Fruit fly (Drosophila melanogaster) whole organism, embryonic: ENCODE results near the gene NijB.

ENCODE experiments used
- Asciz ChIP-seq: fragments of 200-800 bp; sonication (Bioruptor generic); optimal IDR thresholded peaks from 2 replicates; lab custom pipeline; 2017; ENCODE audit warnings: missing biosample characterization, mild to moderate bottlenecking, missing genetic modification characterization, missing genetic modification reagents
- BEAF-32 ChIP-seq: fragments of 200-800 bp; sonication (Bioruptor generic); optimal IDR thresholded peaks from 3 replicates; lab custom pipeline; 2017; ENCODE audit warnings: missing biosample characterization, missing genetic modification characterization, mild to moderate bottlenecking, moderate library complexity, missing genetic modification reagents
- Bgb ChIP-seq: fragments of 200-800 bp; sonication (Bioruptor generic); IDR thresholded peaks from 2 replicates; pipeline ENCODE4 v1.3.6; 2022; ENCODE audit warnings: missing biosample characterization, missing genetic modification characterization; ENCODE audit not compliant: partially characterized antibody
- BtbVII ChIP-seq: fragments of 200-800 bp; sonication (Bioruptor generic); optimal IDR thresholded peaks from 3 replicates; lab custom pipeline; 2017; ENCODE audit warnings: missing biosample characterization, mild to moderate bottlenecking, missing genetic modification characterization
- CG13296 ChIP-seq: fragments of 200-800 bp; sonication (Bioruptor generic); optimal IDR thresholded peaks from 3 replicates; lab custom pipeline; 2018; ENCODE audit warnings: missing biosample characterization, mild to moderate bottlenecking, missing genetic modification characterization
- CG13894 ChIP-seq: fragments of 200-800 bp; sonication (Bioruptor generic); optimal IDR thresholded peaks from 3 replicates; lab custom pipeline; 2018; ENCODE audit warnings: missing biosample characterization, mild to moderate bottlenecking, missing genetic modification characterization, moderate library complexity
- CG14441 ChIP-seq: fragments of 200-800 bp; sonication (Bioruptor generic); IDR thresholded peaks from 2 replicates; pipeline ENCODE4 v1.3.6; 2022; ENCODE audit warnings: missing biosample characterization, missing genetic modification characterization
- CG15269 ChIP-seq: fragments of 200-800 bp; sonication (Bioruptor generic); optimal IDR thresholded peaks from 2 replicates; lab custom pipeline; 2018; ENCODE audit warnings: missing biosample characterization, mild to moderate bottlenecking, missing genetic modification characterization, moderate library complexity
- CG16813 ChIP-seq: fragments of 200-800 bp; sonication (Bioruptor generic); IDR thresholded peaks from 3 replicates; pipeline ENCODE4 v1.3.6; 2022; ENCODE audit warnings: missing biosample characterization, missing genetic modification characterization; ENCODE audit not compliant: partially characterized antibody
- CG18262 ChIP-seq: fragments of 200-800 bp; optimal IDR thresholded peaks from 3 replicates; lab custom pipeline; 2019; ENCODE audit warnings: missing biosample characterization, mild to moderate bottlenecking, missing genetic modification characterization, moderate library complexity
- CG18764 ChIP-seq: fragments of 200-800 bp; sonication (Bioruptor generic); optimal IDR thresholded peaks from 3 replicates; lab custom pipeline; 2016; ENCODE audit warnings: missing biosample characterization, missing genetic modification characterization
- CG2678 ChIP-seq: fragments of 200-800 bp; sonication (Bioruptor generic); optimal IDR thresholded peaks from 3 replicates; lab custom pipeline; 2019; ENCODE audit warnings: missing biosample characterization, mild to moderate bottlenecking, missing genetic modification characterization, moderate library complexity
- CG31441 ChIP-seq: fragments of 200-800 bp; sonication (Bioruptor generic); IDR thresholded peaks from 2 replicates; pipeline ENCODE4 v1.3.6; 2022; ENCODE audit warnings: missing biosample characterization, missing genetic modification characterization
- CG3163 ChIP-seq: fragments of 200-800 bp; sonication (Bioruptor generic); optimal IDR thresholded peaks from 3 replicates; lab custom pipeline; 2016; ENCODE audit warnings: missing biosample characterization, missing genetic modification characterization
- CG34376 ChIP-seq: fragments of 200-800 bp; sonication (Bioruptor generic); optimal IDR thresholded peaks from 2 replicates; lab custom pipeline; 2018; ENCODE audit warnings: missing biosample characterization, mild to moderate bottlenecking, missing genetic modification characterization
- CG4424 ChIP-seq: fragments of 200-800 bp; sonication (Bioruptor generic); optimal IDR thresholded peaks from 3 replicates; lab custom pipeline; 2016; ENCODE audit warnings: missing biosample characterization, missing genetic modification characterization
- CG6791 ChIP-seq: fragments of 200-800 bp; sonication (Bioruptor generic); IDR thresholded peaks from 3 replicates; pipeline ENCODE4 v1.3.6; 2022; ENCODE audit warnings: missing biosample characterization, missing genetic modification characterization; ENCODE audit not compliant: partially characterized antibody
- CG6813 ChIP-seq: fragments of 200-800 bp; sonication (Bioruptor generic); optimal IDR thresholded peaks from 2 replicates; lab custom pipeline; 2017; ENCODE audit warnings: missing biosample characterization, missing genetic modification characterization, mild to moderate bottlenecking, moderate library complexity, missing genetic modification reagents
- CG7928 ChIP-seq: fragments of 200-800 bp; sonication (Bioruptor generic); optimal IDR thresholded peaks from 2 replicates; lab custom pipeline; 2017; ENCODE audit warnings: missing biosample characterization, mild to moderate bottlenecking, missing genetic modification characterization
- CG9727 ChIP-seq: fragments of 200-800 bp; sonication (Bioruptor generic); optimal IDR thresholded peaks from 3 replicates; lab custom pipeline; 2017; ENCODE audit warnings: missing biosample characterization, mild to moderate bottlenecking, missing genetic modification characterization
- CTCF ChIP-seq: fragments of 200-800 bp; sonication (Bioruptor generic); optimal IDR thresholded peaks from 2 replicates; lab custom pipeline; 2017; ENCODE audit warnings: missing biosample characterization, mild to moderate bottlenecking, missing genetic modification characterization, moderate library complexity
- D19A ChIP-seq: fragments of 200-800 bp; optimal IDR thresholded peaks from 3 replicates; lab custom pipeline; 2019; ENCODE audit warnings: missing biosample characterization, mild to moderate bottlenecking, missing genetic modification characterization, moderate library complexity
- Eip74EF ChIP-seq, 2 experiments: fragments of 200-800 bp in 1 of 2; fragments of >200 bp in 1 of 2; sonication (Bioruptor generic) in 1 of 2; optimal IDR thresholded peaks; 2 replicates each; lab custom pipeline; 2017 to 2019; ENCODE audit warnings: missing biosample characterization in 2 of 2, missing genetic modification characterization in 2 of 2, mild to moderate bottlenecking in 1 of 2, moderate library complexity in 1 of 2
- HHEX ChIP-seq: fragments of 200-800 bp; sonication (Bioruptor generic); optimal IDR thresholded peaks from 3 replicates; lab custom pipeline; 2017; ENCODE audit warnings: missing biosample characterization, mild to moderate bottlenecking, missing genetic modification characterization, missing genetic modification reagents
- Hmr ChIP-seq: fragments of 200-800 bp; sonication (Bioruptor generic); optimal IDR thresholded peaks from 3 replicates; lab custom pipeline; 2017; ENCODE audit warnings: mild to moderate bottlenecking, missing biosample characterization, missing genetic modification reagents, missing genetic modification characterization
- Hr78 ChIP-seq, 2 experiments: fragments of 200-800 bp in 1 of 2; fragments of >200 bp in 1 of 2; sonication (Bioruptor generic) in 1 of 2; optimal IDR thresholded peaks; 2 replicates each; lab custom pipeline; 2017 to 2019; ENCODE audit warnings: missing biosample characterization in 2 of 2, missing genetic modification characterization in 2 of 2, mild to moderate bottlenecking in 1 of 2, moderate library complexity in 1 of 2
- Jarid2 ChIP-seq: fragments of 200-800 bp; sonication (Bioruptor generic); optimal IDR thresholded peaks from 3 replicates; lab custom pipeline; 2017; ENCODE audit warnings: mild to moderate bottlenecking, missing biosample characterization, missing genetic modification reagents, missing genetic modification characterization
- Med ChIP-seq: fragments of 200-800 bp; sonication (Bioruptor generic); peaks from one replicate; lab custom pipeline; 2016; ENCODE audit warnings: missing biosample characterization, missing genetic modification characterization, mild to moderate bottlenecking, inconsistent platforms, moderate library complexity
- PHDP ChIP-seq: fragments of 200-800 bp; sonication (Bioruptor generic); optimal IDR thresholded peaks from 3 replicates; lab custom pipeline; 2018; ENCODE audit warnings: missing biosample characterization, mild to moderate bottlenecking, missing genetic modification characterization, moderate library complexity
- Scr ChIP-seq: fragments of 200-800 bp; sonication (Bioruptor generic); IDR thresholded peaks from 2 replicates; pipeline ENCODE4 v1.3.6; 2022; ENCODE audit warnings: missing biosample characterization, missing genetic modification characterization; ENCODE audit not compliant: partially characterized antibody
- Trl ChIP-seq, 3 experiments: fragments of >200 bp in 2 of 3; fragments of 200-800 bp in 1 of 3; sonication (Bioruptor generic) in 1 of 3; optimal IDR thresholded peaks; 2 replicates in 1 of 3; 3 replicates in 2 of 3; lab custom pipeline; 2016 to 2017; ENCODE audit warnings: missing biosample characterization in 1 of 3, missing genetic modification characterization in 1 of 3
- amos ChIP-seq: fragments of 200-800 bp; sonication (Bioruptor generic); IDR thresholded peaks from 2 replicates; pipeline ENCODE4 v1.3.6; 2022; ENCODE audit warnings: missing biosample characterization, missing genetic modification characterization; ENCODE audit not compliant: partially characterized antibody
- ato ChIP-seq: fragments of 200-800 bp; sonication (Bioruptor generic); IDR thresholded peaks from 2 replicates; pipeline ENCODE4 v1.3.6; 2022; ENCODE audit warnings: missing biosample characterization, missing genetic modification characterization; ENCODE audit not compliant: partially characterized antibody
- btn ChIP-seq: fragments of 200-800 bp; sonication (Bioruptor generic); optimal IDR thresholded peaks from 2 replicates; lab custom pipeline; 2016; ENCODE audit warnings: missing biosample characterization, missing genetic modification characterization
- caup ChIP-seq: fragments of 200-800 bp; sonication (Bioruptor generic); optimal IDR thresholded peaks from 3 replicates; lab custom pipeline; 2017; ENCODE audit warnings: missing biosample characterization, mild to moderate bottlenecking, missing genetic modification characterization, moderate library complexity; ENCODE audit not compliant: severe bottlenecking
- dm ChIP-seq: fragments of 200-800 bp; sonication (Bioruptor generic); optimal IDR thresholded peaks from 3 replicates; lab custom pipeline; 2016; ENCODE audit warnings: missing biosample characterization, missing genetic modification characterization
- exex ChIP-seq: fragments of 200-800 bp; sonication (Bioruptor generic); optimal IDR thresholded peaks from 4 replicates; lab custom pipeline; 2018; ENCODE audit warnings: missing biosample characterization, mild to moderate bottlenecking, missing genetic modification characterization, moderate library complexity
- gem ChIP-seq: fragments of 200-800 bp; sonication (Bioruptor generic); optimal IDR thresholded peaks from 2 replicates; lab custom pipeline; 2019; ENCODE audit warnings: missing biosample characterization, mild to moderate bottlenecking, missing genetic modification characterization, moderate library complexity
- lola ChIP-seq, 3 experiments: fragments of >200 bp in 2 of 3; fragments of 200-800 bp in 1 of 3; sonication (Bioruptor generic) in 1 of 3; optimal IDR thresholded peaks; 2 replicates each; lab custom pipeline; 2017 to 2019; ENCODE audit warnings: missing biosample characterization in 3 of 3, missing genetic modification characterization in 3 of 3, mild to moderate bottlenecking in 1 of 3, moderate library complexity in 1 of 3
- mirr ChIP-seq: fragments of 200-800 bp; sonication (Bioruptor generic); optimal IDR thresholded peaks from 3 replicates; lab custom pipeline; 2018; ENCODE audit warnings: missing biosample characterization, mild to moderate bottlenecking, missing genetic modification characterization
- ranshi ChIP-seq: fragments of 200-800 bp; sonication (Bioruptor generic); IDR thresholded peaks from 2 replicates; pipeline ENCODE4 v1.3.6; 2022; ENCODE audit warnings: missing biosample characterization, missing genetic modification characterization
- row ChIP-seq: fragments of 200-800 bp; sonication (Bioruptor generic); IDR thresholded peaks from 3 replicates; pipeline ENCODE4 v1.3.6; 2022; ENCODE audit warnings: missing biosample characterization, missing genetic modification characterization
- sd ChIP-seq: fragments of 200-800 bp; sonication (Bioruptor generic); optimal IDR thresholded peaks from 3 replicates; lab custom pipeline; 2018; ENCODE audit warnings: missing biosample characterization, mild to moderate bottlenecking, missing genetic modification characterization, moderate library complexity
- sens ChIP-seq: fragments of 200-800 bp; sonication (Bioruptor generic); peaks from one replicate; lab custom pipeline; 2016; ENCODE audit warnings: missing biosample characterization, missing genetic modification characterization
- unc-4 ChIP-seq: fragments of 200-800 bp; sonication (Bioruptor generic); IDR thresholded peaks from 2 replicates; pipeline ENCODE4 v1.3.6; 2022; ENCODE audit warnings: missing biosample characterization, missing genetic modification characterization; ENCODE audit not compliant: partially characterized antibody
- vnd ChIP-seq: fragments of 200-800 bp; sonication (Bioruptor generic); IDR thresholded peaks from 3 replicates; pipeline ENCODE4 v1.3.6; 2022; ENCODE audit warnings: missing biosample characterization, missing genetic modification characterization; ENCODE audit not compliant: partially characterized antibody
- zf30C ChIP-seq: fragments of 200-800 bp; sonication (Bioruptor generic); optimal IDR thresholded peaks from 3 replicates; lab custom pipeline; 2018; ENCODE audit warnings: missing biosample characterization, mild to moderate bottlenecking, missing genetic modification characterization

Gene NijB

DNA sequence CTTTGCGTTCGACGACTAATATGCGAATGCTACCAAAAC, 46.1 kb upstream of the NijB start, which contains the start of gene Indy (continued):
- TF ChIP-seq CG13296 (GFP tag; lab: Kevin White, UChicago): peak; percentile 27
- peak; percentile 26 for TF ChIP-seq Jarid2 (GFP tag; lab: Kevin White, UChicago)
- TF ChIP-seq CG4424 (GFP tag; lab: Kevin White, UChicago): no peak
- TF ChIP-seq CG16813: no peak
- peak; percentile 58 for TF ChIP-seq BtbVII
- TF ChIP-seq CG18764 (GFP tag; lab: Kevin White, UChicago): no peak
- TF ChIP-seq CG9727 (GFP tag; lab: Kevin White, UChicago): no peak
- TF ChIP-seq, all 482 proteins: peak for 5

DNA sequence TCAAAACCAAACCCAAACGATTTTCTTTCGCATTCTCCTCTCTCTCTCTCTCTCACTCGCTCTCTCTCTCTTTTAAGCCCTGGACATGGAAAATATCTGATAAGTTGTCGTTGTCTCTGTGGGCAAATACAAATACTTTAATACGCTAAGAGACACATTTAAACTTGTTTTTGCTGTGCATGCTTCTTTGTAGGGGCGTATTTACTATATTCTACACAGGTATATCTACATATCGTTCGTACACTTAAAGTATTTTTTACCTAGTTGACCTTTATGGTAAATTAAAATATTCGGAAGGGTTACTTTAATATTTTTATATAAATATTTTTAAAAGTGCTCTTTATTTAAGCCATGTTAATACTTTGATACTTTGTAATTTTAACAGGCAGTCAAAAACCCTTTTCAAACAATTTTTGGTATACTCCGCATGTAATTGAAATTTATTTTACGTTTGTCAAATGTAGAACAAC, 45.9 kb upstream of the NijB start:
- TF ChIP-seq row (GFP tag; lab: Robert Waterston, UW) (peak; percentile 30; the same call in 1 of the 3 replicates), btn (GFP tag; lab: Kevin White, UChicago) (no peak), exex (tag; lab: Kevin White, UChicago) (peak; percentile 12), Eip74EF (GFP tag; optimal IDR thresholded peaks at IDR 0.05; lab: Kevin White, UChicago) (no peak), D19A (peak; percentile 2), Scr (peak; percentile 36; the same call in 1 of the 2 replicates), amos (GFP tag; lab: Robert Waterston, UW) (peak; percentile 19; the same call in 1 of the 2 replicates), dm (no peak), Bgb (GFP tag; lab: Robert Waterston, UW) (peak; percentile 9; the same call in 1 of the 2 replicates), BtbVII (peak; percentile 28), gem (peak; percentile 2), sd (peak; percentile 46), CG6791 (0 out of 3 replicates have a peak, but pooled peaks have one; percentile 23), CG6813 (GFP tag; lab: Kevin White, UChicago) (peak; percentile 53), sens (GFP tag; lab: Kevin White, UChicago) (peak; percentile 38), ranshi (GFP tag; lab: Robert Waterston, UW) (no peak), caup (GFP tag; lab: Kevin White, UChicago) (no peak), CG18262 (tag; lab: Kevin White, UChicago) (peak; percentile 28), unc-4 (GFP tag; lab: Robert Waterston, UW) (no peak), Hr78 (GFP tag; optimal IDR thresholded peaks at IDR 0.05; lab: Kevin White, UChicago) (peak in 1 of 2 experiments; percentile 22), CG3163 (GFP tag; lab: Kevin White, UChicago) (peak; percentile 56), mirr (peak; percentile 45), lola (GFP tag; optimal IDR thresholded peaks at IDR 0.05; lab: Kevin White, UChicago) (no peak), Asciz (GFP tag; lab: Kevin White, UChicago) (peak; percentile 3), Med (GFP tag; lab: Kevin White, UChicago) (peak; percentile 11), ato (GFP tag; lab: Robert Waterston, UW) (no peak), BEAF-32 (GFP tag; lab: Kevin White, UChicago) (no peak), CG13894 (peak; percentile 42), HHEX (GFP tag; lab: Kevin White, UChicago) (no peak), CG14441 (GFP tag; lab: Robert Waterston, UW) (no peak), zf30C (GFP tag; lab: Kevin White, UChicago) (peak; percentile 7), vnd (GFP tag; lab: Robert Waterston, UW) (peak; percentile 28; the same call in 1 of the 3 replicates), CG2678 (tag; lab: Kevin White, UChicago) (peak; percentile 29), PHDP (tag; lab: Kevin White, UChicago) (peak; percentile 15), CG7928 (no peak), CG15269 (tag; lab: Kevin White, UChicago) (peak; percentile 13), CTCF (peak; percentile 80), Trl (optimal IDR thresholded peaks at IDR 0.05; lab: Kevin White, UChicago) (peak; percentile 78 to 96), Trl (GFP tag; optimal IDR thresholded peaks at IDR 0.05; lab: Kevin White, UChicago) (no peak), Hmr (GFP tag; lab: Kevin White, UChicago) (peak; percentile 28), CG34376 (GFP tag; lab: Kevin White, UChicago) (peak; percentile 10), CG31441 (GFP tag; lab: Robert Waterston, UW) (peak; percentile 52)
